Fruit fly (Drosophila melanogaster): Measurements from ENCODE around the gene MED30.

The MED30 gene

DNA sequence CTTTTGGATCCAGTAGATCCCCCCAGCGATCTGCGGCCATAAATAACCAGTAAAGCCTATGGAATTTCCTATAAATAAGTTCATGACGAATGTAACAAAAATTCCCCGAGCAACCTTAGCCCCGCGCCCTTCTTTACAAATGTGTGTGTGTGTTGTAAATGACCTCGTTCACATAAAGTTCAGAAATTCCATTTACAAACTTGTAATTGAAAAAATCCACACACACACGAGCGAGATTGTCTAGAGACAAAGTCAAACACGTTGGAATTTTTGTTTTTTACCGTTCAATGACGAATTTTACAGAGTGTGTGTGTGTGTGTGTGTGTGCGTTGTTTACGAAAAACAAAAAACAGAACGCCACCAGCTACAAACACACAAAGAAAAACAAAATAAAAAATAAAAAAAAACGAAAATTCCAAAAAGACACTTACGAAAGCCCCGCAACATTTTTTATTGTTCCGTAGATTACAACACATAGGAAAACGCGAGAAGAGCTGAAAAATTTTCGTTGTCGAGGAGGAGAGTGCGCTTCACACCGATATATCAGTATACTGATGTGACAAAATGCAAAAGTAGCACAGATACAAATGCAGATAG lies 15.0 kb downstream of the MED30 start (continued):
- TF ChIP-seq Eip74EF (GFP tag; optimal IDR thresholded peaks at IDR 0.05): peak in 1 of 2 experiments; percentile 51
- TF ChIP-seq CG17802 (tag; optimal IDR thresholded peaks at IDR 0.05): no peak
- TF ChIP-seq CG12659 (GFP tag; optimal IDR thresholded peaks at IDR 0.05): no peak
- peak; percentile 4 for TF ChIP-seq Sox100B (GFP tag; optimal IDR thresholded peaks at IDR 0.05)
- TF ChIP-seq Max (GFP tag; optimal IDR thresholded peaks at IDR 0.05): no peak
- peak; percentile 79 for TF ChIP-seq chinmo (GFP tag; IDR thresholded peaks at IDR 0.05; ENCODE audit: partially characterized antibody)
- TF ChIP-seq PHDP (tag; optimal IDR thresholded peaks at IDR 0.05): no peak
- TF ChIP-seq kay (GFP tag; optimal IDR thresholded peaks at IDR 0.05): peak; percentile 74
- no peak for TF ChIP-seq D (optimal IDR thresholded peaks at IDR 0.05)
- TF ChIP-seq D (GFP tag; optimal IDR thresholded peaks at IDR 0.05): peak; percentile 33
- TF ChIP-seq jigr1 (GFP tag; IDR thresholded peaks at IDR 0.05): no peak
- no peak for TF ChIP-seq Abd-B (GFP tag; optimal IDR thresholded peaks at IDR 0.05)
- no peak for TF ChIP-seq stc (GFP tag; IDR thresholded peaks at IDR 0.05)
- no peak for TF ChIP-seq dimm (GFP tag; IDR thresholded peaks at IDR 0.05)
- no peak for TF ChIP-seq Ada2b (GFP tag; IDR thresholded peaks at IDR 0.05)
- TF ChIP-seq mld (GFP tag; IDR thresholded peaks at IDR 0.05; ENCODE audit: partially characterized antibody): no peak
- no peak for TF ChIP-seq BtbVII (GFP tag; optimal IDR thresholded peaks at IDR 0.05)

- TF ChIP-seq CG8089 (GFP tag; optimal IDR thresholded peaks at IDR 0.05) (no peak), CG8478 (optimal IDR thresholded peaks at IDR 0.05) (no peak), croc (GFP tag; conservative IDR thresholded peaks at IDR 0.05) (no peak), Atf-2 (GFP tag; optimal IDR thresholded peaks at IDR 0.05) (no peak), CG12769 (tag; optimal IDR thresholded peaks at IDR 0.05) (peak; percentile 93), lov (optimal IDR thresholded peaks at IDR 0.05) (no peak), lov (GFP tag; IDR thresholded peaks at IDR 0.05) (no peak), dpn (GFP tag; optimal IDR thresholded peaks at IDR 0.05) (no peak), BtbVII (GFP tag; optimal IDR thresholded peaks at IDR 0.05) (no peak), CG10274 (GFP tag; optimal IDR thresholded peaks at IDR 0.05) (no peak), Pdp1 (GFP tag; optimal IDR thresholded peaks at IDR 0.05) (peak in 1 of 2 experiments; percentile 26), Dbx (GFP tag; IDR thresholded peaks at IDR 0.05) (0 out of 3 replicates have a peak, but pooled peaks have one; percentile 20), tin (GFP tag; optimal IDR thresholded peaks at IDR 0.05) (no peak), shn (GFP tag; optimal IDR thresholded peaks at IDR 0.05) (no peak), chm (GFP tag; IDR thresholded peaks at IDR 0.05) (no peak), Camta (GFP tag; optimal IDR thresholded peaks at IDR 0.05) (no peak), CG11695 (GFP tag; IDR thresholded peaks at IDR 0.05) (no peak), CG3838 (GFP tag; optimal IDR thresholded peaks at IDR 0.05) (no peak), repo (GFP tag; optimal IDR thresholded peaks at IDR 0.05) (no peak), CG8765 (GFP tag; IDR thresholded peaks at IDR 0.05) (no peak), grn (GFP tag; optimal IDR thresholded peaks at IDR 0.05) (peak; percentile 94), Spps (tag; optimal IDR thresholded peaks at IDR 0.05) (no peak), CG10321 (GFP tag; IDR thresholded peaks at IDR 0.05) (no peak), mld (GFP tag; IDR thresholded peaks at IDR 0.05; ENCODE audit: partially characterized antibody) (no peak), CG14441 (GFP tag; IDR thresholded peaks at IDR 0.05) (0 out of 2 replicates have a peak, but pooled peaks have one; percentile 6), Hr3 (GFP tag; optimal IDR thresholded peaks at IDR 0.05) (no peak), Deaf1 (tag; optimal IDR thresholded peaks at IDR 0.05) (no peak), wor (GFP tag; IDR thresholded peaks at IDR 0.05) (no peak), Tbp (GFP tag; optimal IDR thresholded peaks at IDR 0.05) (no peak), CG3407 (GFP tag; optimal IDR thresholded peaks at IDR 0.05) (no peak), so (GFP tag; IDR thresholded peaks at IDR 0.05) (no peak), CkIIα-i1 (GFP tag; IDR thresholded peaks at IDR 0.05) (no peak), ato (GFP tag; IDR thresholded peaks at IDR 0.05; ENCODE audit: partially characterized antibody) (no peak), run (tag; optimal IDR thresholded peaks at IDR 0.05) (no peak), Usf (GFP tag; optimal IDR thresholded peaks at IDR 0.05) (no peak), CG32772 (GFP tag; IDR thresholded peaks at IDR 0.05) (0 out of 2 replicates have a peak, but pooled peaks have one; percentile 36)
Observed at dm6 chr3L:638031-638414, 15.9 kb downstream of the MED30 start.

Data from whole organism, embryonic.